Fruit fly (Drosophila melanogaster): Measurements from ENCODE around the gene CG11977.

Gene CG11977

dm6 chr3R:8963756-8964342 is 33.6 kb upstream of the CG11977 start (continued):
- TF ChIP-seq CG17385 (GFP tag; optimal IDR thresholded peaks at IDR 0.05) (peak; percentile 39), CG31441 (GFP tag; IDR thresholded peaks at IDR 0.05) (peak; percentile 73), CG4707 (GFP tag; optimal IDR thresholded peaks at IDR 0.05) (peak; percentile 19), CG8359 (GFP tag; optimal IDR thresholded peaks at IDR 0.05; ENCODE audit: borderline replicate concordance) (no peak), klu (GFP tag; IDR thresholded peaks at IDR 0.05) (no peak), CG18262 (tag; optimal IDR thresholded peaks at IDR 0.05) (peak; percentile 60), row (GFP tag; IDR thresholded peaks at IDR 0.05) (peak; percentile 51; the same call in 2 of the 3 replicates), CG9215 (GFP tag; IDR thresholded peaks at IDR 0.05) (no peak), jumu (GFP tag; optimal IDR thresholded peaks at IDR 0.05) (no peak), Blimp-1 (GFP tag; optimal IDR thresholded peaks at IDR 0.05) (peak; percentile 63), Oli (tag; optimal IDR thresholded peaks at IDR 0.05) (peak; percentile 48), CG11247 (GFP tag; IDR thresholded peaks at IDR 0.05) (0 out of 2 replicates have a peak, but pooled peaks have one; percentile 45), CG1647 (GFP tag; optimal IDR thresholded peaks at IDR 0.05) (no peak), salm (tag; optimal IDR thresholded peaks at IDR 0.05) (peak; percentile 4), CG5953 (GFP tag; IDR thresholded peaks at IDR 0.05) (peak; percentile 51; the same call in 1 of the 2 replicates), pho (GFP tag; optimal IDR thresholded peaks at IDR 0.05) (no peak), ftz-f1 (GFP tag; optimal IDR thresholded peaks at IDR 0.05) (no peak), CG17328 (GFP tag; IDR thresholded peaks at IDR 0.05) (peak; percentile 55; the same call in 1 of the 2 replicates), CG10366 (GFP tag; IDR thresholded peaks at IDR 0.05) (peak; percentile 27; the same call in 1 of the 2 replicates)

- TF ChIP-seq tll (GFP tag; optimal IDR thresholded peaks at IDR 0.05), result peak in 1 of 2 experiments; percentile 91
- peak; percentile 9 for TF ChIP-seq kni (GFP tag; optimal IDR thresholded peaks at IDR 0.05)
- peak; percentile 91 for TF ChIP-seq zen (tag; optimal IDR thresholded peaks at IDR 0.05)
- no peak for TF ChIP-seq peb (GFP tag; IDR thresholded peaks at IDR 0.05)
These were observed 32.0 kb upstream of the CG11977 start for dm6 chr3R:8965546-8965945.

dm6 chr3R:8966598-8966997 is 30.9 kb upstream of the CG11977 start:
- TF ChIP-seq Aef1 (GFP tag; IDR thresholded peaks at IDR 0.05) (no peak), CG2202 (tag; optimal IDR thresholded peaks at IDR 0.05) (no peak), Dref (GFP tag; IDR thresholded peaks at IDR 0.05) (no peak), Drgx (GFP tag; IDR thresholded peaks at IDR 0.05) (0 out of 2 replicates have a peak, but pooled peaks have one; percentile 9), CG7745 (tag; optimal IDR thresholded peaks at IDR 0.05) (no peak)

dm6 chr3R:8968837-8969236 is 28.7 kb upstream of the CG11977 start:
- TF ChIP-seq eve (GFP tag; optimal IDR thresholded peaks at IDR 0.05), result peak in 1 of 2 experiments; percentile 2
- peak; percentile 2 for TF ChIP-seq CG18262 (tag; optimal IDR thresholded peaks at IDR 0.05)
- TF ChIP-seq Rx (GFP tag; IDR thresholded peaks at IDR 0.05), result no peak

dm6 chr3R:8969301-8969925 is 28.1 kb upstream of the CG11977 start:
- no peak for TF ChIP-seq CG10274 (GFP tag; optimal IDR thresholded peaks at IDR 0.05)
- no peak for TF ChIP-seq Lhr (GFP tag; optimal IDR thresholded peaks at IDR 0.05)
- no peak for TF ChIP-seq CG1832 (GFP tag; optimal IDR thresholded peaks at IDR 0.05)
- no peak for TF ChIP-seq ranshi (GFP tag; IDR thresholded peaks at IDR 0.05)
- peak; percentile 96 for TF ChIP-seq kni (GFP tag; optimal IDR thresholded peaks at IDR 0.05)
- peak; percentile 17 for TF ChIP-seq sqz (GFP tag; optimal IDR thresholded peaks at IDR 0.05)
- TF ChIP-seq al (GFP tag; IDR thresholded peaks at IDR 0.05), result no peak
- TF ChIP-seq vvl (GFP tag; IDR thresholded peaks at IDR 0.05), result 0 out of 2 replicates have a peak, but pooled peaks have one; percentile 7
- no peak for TF ChIP-seq Chrac-16 (GFP tag; optimal IDR thresholded peaks at IDR 0.05)
- TF ChIP-seq pfk (GFP tag; optimal IDR thresholded peaks at IDR 0.05), result no peak
- no peak for TF ChIP-seq CG12155 (GFP tag; optimal IDR thresholded peaks at IDR 0.05)
- no peak for TF ChIP-seq tx (GFP tag; optimal IDR thresholded peaks at IDR 0.05)
- no peak for TF ChIP-seq CG11723 (GFP tag; optimal IDR thresholded peaks at IDR 0.05)
- TF ChIP-seq CG15479 (GFP tag; optimal IDR thresholded peaks at IDR 0.05), result no peak
- TF ChIP-seq Blimp-1 (GFP tag; optimal IDR thresholded peaks at IDR 0.05), result peak; percentile 32
- TF ChIP-seq Mes4 (GFP tag; optimal IDR thresholded peaks at IDR 0.05), result no peak
